Worm (Caenorhabditis elegans): ENCODE data around the gene F49E8.6.

Gene F49E8.6

DNA sequence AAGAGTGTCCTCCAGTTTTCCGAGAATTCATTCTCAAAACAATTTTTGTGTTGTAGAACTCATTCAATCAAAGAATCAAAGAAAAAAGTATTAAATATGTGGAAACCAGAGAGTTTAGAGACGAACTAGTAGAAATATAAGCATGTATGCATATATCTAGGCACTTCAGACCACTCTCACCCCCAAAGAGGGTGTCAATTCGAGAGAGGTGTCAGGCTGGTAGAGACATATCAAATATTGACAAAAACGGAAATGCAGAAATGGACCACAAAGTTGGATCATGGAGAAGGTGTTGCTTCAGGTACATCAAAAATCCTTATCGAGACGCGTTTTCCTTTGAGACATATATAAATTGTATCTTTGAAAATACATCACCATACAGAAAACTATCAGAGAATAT lies 30.7 kb downstream of the F49E8.6 start:
- TF ChIP-seq daf-12 (tag; optimal IDR thresholded peaks at IDR 0.05) (no peak), unc-62 (GFP tag; optimal IDR thresholded peaks at IDR 0.05 in 1 of 2) (peak in 1 of 2 experiments; percentile 92), unc-62 (tag; optimal IDR thresholded peaks at IDR 0.05) (no peak)

DNA sequence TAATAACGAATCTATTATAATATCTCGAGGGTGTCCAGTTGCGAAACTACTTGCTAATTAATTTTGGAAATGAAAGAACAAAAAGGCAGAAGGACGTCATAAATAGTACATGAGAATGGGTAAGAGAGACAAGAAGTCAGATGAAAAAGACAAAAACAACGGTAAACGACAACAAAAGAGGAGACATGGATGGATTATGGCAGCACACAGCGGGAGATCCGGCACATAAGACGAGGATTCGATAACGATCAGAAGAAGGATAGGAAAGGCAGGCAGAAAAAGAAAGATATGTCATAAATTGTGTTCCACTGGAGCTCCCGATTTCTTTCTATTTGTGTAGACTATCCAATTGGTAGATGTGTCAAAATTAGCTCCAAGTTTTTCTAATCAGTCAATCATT lies 32.9 kb downstream of the F49E8.6 start:
- TF ChIP-seq aha-1 (tag) (peak; percentile 39), T20F7.1 (GFP tag; optimal IDR thresholded peaks at IDR 0.05) (no peak), rbr-2 (tag; optimal IDR thresholded peaks at IDR 0.05) (no peak), mdl-1 (tag; optimal IDR thresholded peaks at IDR 0.05) (no peak), lsy-2 (tag; optimal IDR thresholded peaks at IDR 0.05) (no peak), gei-8 (GFP tag; optimal IDR thresholded peaks at IDR 0.05) (no peak), egl-27 (tag; optimal IDR thresholded peaks at IDR 0.05) (no peak)

DNA sequence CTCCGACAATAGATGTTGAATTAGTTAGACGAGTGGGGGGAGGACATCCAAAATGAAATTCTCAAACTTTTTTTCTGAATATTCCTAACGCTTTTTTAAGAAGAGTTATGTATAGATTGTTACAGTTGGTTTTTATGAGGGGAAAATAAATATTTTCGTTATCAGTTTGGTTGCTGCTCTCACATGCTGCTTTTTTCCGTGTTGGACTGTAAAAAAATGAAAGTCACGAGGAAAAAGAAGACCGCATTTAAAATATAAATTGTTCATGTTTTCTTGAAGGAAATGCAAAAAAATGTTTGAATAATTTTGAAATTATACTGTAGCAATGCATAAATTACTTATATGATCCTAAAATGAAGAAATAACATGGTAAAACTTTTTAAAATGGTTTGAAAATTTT lies 33.6 kb downstream of the F49E8.6 start:
- no peak for TF ChIP-seq rbr-2 (tag; optimal IDR thresholded peaks at IDR 0.05)
- no peak for TF ChIP-seq nhr-42 (GFP tag; IDR thresholded peaks at IDR 0.05)
- TF ChIP-seq ctbp-1 (GFP tag; IDR thresholded peaks at IDR 0.05): no peak
- peak; percentile 20 for TF ChIP-seq dve-1 (tag; optimal IDR thresholded peaks at IDR 0.05; ENCODE audit: insufficient read depth)
- TF ChIP-seq attf-4 (tag; optimal IDR thresholded peaks at IDR 0.05): no peak
- peak; percentile 36; the same call in 1 of the 2 replicates for TF ChIP-seq dmd-6 (GFP tag; IDR thresholded peaks at IDR 0.05)
- TF ChIP-seq gei-8 (GFP tag; optimal IDR thresholded peaks at IDR 0.05): no peak
- peak; percentile 22 for TF ChIP-seq nhr-28 (tag; optimal IDR thresholded peaks at IDR 0.05)
- no peak for TF ChIP-seq zip-2 (tag; optimal IDR thresholded peaks at IDR 0.05)
- TF ChIP-seq ceh-32 (tag; optimal IDR thresholded peaks at IDR 0.05; ENCODE audit: poor library complexity): no peak
- no peak for TF ChIP-seq lim-7 (GFP tag; IDR thresholded peaks at IDR 0.05)
- TF ChIP-seq egl-43 (GFP tag; IDR thresholded peaks at IDR 0.05): no peak
- no peak for TF ChIP-seq madf-9 (GFP tag; conservative IDR thresholded peaks at IDR 0.05)
- TF ChIP-seq lin-38 (GFP tag; IDR thresholded peaks at IDR 0.05): no peak
- no peak for TF ChIP-seq daf-12 (tag; optimal IDR thresholded peaks at IDR 0.05)
- TF ChIP-seq mes-2 (tag; optimal IDR thresholded peaks at IDR 0.05; ENCODE audit: poor library complexity, severe bottlenecking): no peak
- TF ChIP-seq hif-1 (tag; optimal IDR thresholded peaks at IDR 0.05): no peak
- TF ChIP-seq F10B5.3 (tag; optimal IDR thresholded peaks at IDR 0.05): no peak
- TF ChIP-seq mdl-1 (tag; optimal IDR thresholded peaks at IDR 0.05): no peak
- no peak for TF ChIP-seq R02D3.7 (tag; optimal IDR thresholded peaks at IDR 0.05)
- no peak for TF ChIP-seq mxl-2 (GFP tag; conservative IDR thresholded peaks at IDR 0.05)
- TF ChIP-seq F44E2.7 (GFP tag; IDR thresholded peaks at IDR 0.05): no peak
- TF ChIP-seq lin-39 (tag; optimal IDR thresholded peaks at IDR 0.05): no peak
- no peak for TF ChIP-seq dmd-9 (GFP tag; IDR thresholded peaks at IDR 0.05)
- TF ChIP-seq vab-7 (GFP tag; IDR thresholded peaks at IDR 0.05): no peak
- TF ChIP-seq unc-62 (GFP tag; optimal IDR thresholded peaks at IDR 0.05 in 1 of 2): peak in 1 of 2 experiments; percentile 25
- no peak for TF ChIP-seq unc-62 (tag; optimal IDR thresholded peaks at IDR 0.05)
- no peak for TF ChIP-seq ceh-20 (GFP tag; IDR thresholded peaks at IDR 0.05)
- no peak for TF ChIP-seq ZK546.5 (tag; optimal IDR thresholded peaks at IDR 0.05)
- TF ChIP-seq nhr-6 (tag; optimal IDR thresholded peaks at IDR 0.05): no peak
- no peak for TF ChIP-seq lin-29 (GFP tag; IDR thresholded peaks at IDR 0.05)
- no peak for TF ChIP-seq ama-1 (optimal IDR thresholded peaks at IDR 0.05)
- TF ChIP-seq set-16 (GFP tag; IDR thresholded peaks at IDR 0.05): no peak
- peak; percentile 7 for TF ChIP-seq pqm-1 (tag; optimal IDR thresholded peaks at IDR 0.05)
- TF ChIP-seq nhr-77 (tag; optimal IDR thresholded peaks at IDR 0.05): no peak
- TF ChIP-seq fkh-10 (GFP tag; optimal IDR thresholded peaks at IDR 0.05): no peak
- no peak for TF ChIP-seq Y75B8A.6 (GFP tag; IDR thresholded peaks at IDR 0.05)
- TF ChIP-seq nhr-25 (tag; optimal IDR thresholded peaks at IDR 0.05; ENCODE audit: borderline replicate concordance, insufficient read depth): no peak
- TF ChIP-seq dpl-1 (GFP tag; optimal IDR thresholded peaks at IDR 0.05): no peak
- no peak for TF ChIP-seq spr-3 (GFP tag; optimal IDR thresholded peaks at IDR 0.05)
- TF ChIP-seq ZK337.2 (GFP tag; IDR thresholded peaks at IDR 0.05): no peak
- no peak for TF ChIP-seq spr-1 (tag; optimal IDR thresholded peaks at IDR 0.05)
- peak; percentile 49 for TF ChIP-seq hlh-11 (tag; optimal IDR thresholded peaks at IDR 0.05)
- no peak for TF ChIP-seq zfp-3 (GFP tag; conservative IDR thresholded peaks at IDR 0.05)
